Worm (Caenorhabditis elegans) whole organism, mixed stage, embryonic: ENCODE data around the gene C23F12.4.

Source experiments
- blmp-1 ChIP-seq: fragments of 150-350 bp; optimal IDR thresholded peaks from 2 replicates; lab custom pipeline; 2014; ENCODE audit warnings: missing biosample characterization, missing genetic modification characterization
- elt-3 ChIP-seq: fragments of 150-350 bp; optimal IDR thresholded peaks from 2 replicates; lab custom pipeline; 2014; ENCODE audit warnings: missing biosample characterization, missing genetic modification characterization
- lin-13 ChIP-seq: fragments of 150-350 bp; optimal IDR thresholded peaks from 2 replicates; lab custom pipeline; 2014; ENCODE audit warnings: missing biosample characterization, missing genetic modification characterization
- lsy-2 ChIP-seq: fragments of 150-350 bp; optimal IDR thresholded peaks from 2 replicates; lab custom pipeline; 2014; ENCODE audit warnings: missing biosample characterization, missing genetic modification characterization
- nhr-12 ChIP-seq: fragments of 150-350 bp; optimal IDR thresholded peaks from 2 replicates; lab custom pipeline; 2014; ENCODE audit warnings: missing biosample characterization, missing genetic modification characterization
- nhr-28 ChIP-seq: fragments of 150-350 bp; optimal IDR thresholded peaks from 2 replicates; lab custom pipeline; 2014; ENCODE audit warnings: missing biosample characterization, missing genetic modification characterization
- nhr-76 ChIP-seq: sonication (generic microtip); optimal IDR thresholded peaks from 2 replicates; lab custom pipeline; 2017; ENCODE audit warnings: missing biosample characterization, missing genetic modification characterization
- pha-4 ChIP-seq: fragments of 150-350 bp; optimal IDR thresholded peaks from 2 replicates; lab custom pipeline; 2018; ENCODE audit warnings: missing biosample characterization, missing genetic modification reagents, missing genetic modification characterization
- snpc-4 ChIP-seq: fragments of 150-350 bp; optimal IDR thresholded peaks from 2 replicates; lab custom pipeline; 2014; ENCODE audit warnings: missing biosample characterization, missing genetic modification characterization
- unc-39 ChIP-seq: fragments of 150-350 bp; optimal IDR thresholded peaks from 2 replicates; lab custom pipeline; 2014; ENCODE audit warnings: missing biosample characterization, missing genetic modification characterization
- unc-62 ChIP-seq: fragments of 150-350 bp; optimal IDR thresholded peaks from 2 replicates; lab custom pipeline; 2014; ENCODE audit warnings: missing biosample characterization, missing genetic modification reagents, missing genetic modification characterization
- zip-8 ChIP-seq: fragments of 150-350 bp; optimal IDR thresholded peaks from 2 replicates; lab custom pipeline; 2014; ENCODE audit warnings: missing biosample characterization, missing genetic modification characterization
- ztf-11 ChIP-seq: fragments of 150-350 bp; optimal IDR thresholded peaks from 2 replicates; lab custom pipeline; 2014; ENCODE audit warnings: missing biosample characterization, missing genetic modification characterization

ce11 chrX:9401963-9402362 lies 14.8 kb downstream of the C23F12.4 start:
- TF ChIP-seq unc-62 = no peak
- no peak for TF ChIP-seq ztf-11 (tag; lab: Kevin White, UChicago)
- no peak for TF ChIP-seq blmp-1 (tag; lab: Kevin White, UChicago)
- TF ChIP-seq lsy-2 (tag; lab: Kevin White, UChicago) = no peak
- no peak for TF ChIP-seq nhr-28 (tag; lab: Kevin White, UChicago)
- no peak for TF ChIP-seq snpc-4 (tag; lab: Kevin White, UChicago)
- TF ChIP-seq nhr-76 (tag; lab: Kevin White, UChicago) = no peak
- TF ChIP-seq pha-4 = no peak
- no peak for TF ChIP-seq unc-39
- TF ChIP-seq zip-8 = no peak
- TF ChIP-seq elt-3 (tag; lab: Kevin White, UChicago) = no peak
- no peak for TF ChIP-seq nhr-12 (tag; lab: Kevin White, UChicago)
- TF ChIP-seq lin-13 (tag; lab: Kevin White, UChicago) = no peak
